Fruit fly (Drosophila melanogaster) whole organism, prepupa: Measurements from ENCODE around the gene Acbp3.

ENCODE experiments used
- Blimp-1 ChIP-seq: fragments of 200-800 bp; sonication (Bioruptor generic); optimal IDR thresholded peaks from 3 replicates; lab custom pipeline; 2017; ENCODE audit warnings: missing biosample characterization, missing genetic modification characterization, mild to moderate bottlenecking, moderate library complexity, missing genetic modification reagents
- CG11902 ChIP-seq: fragments of 200-800 bp; sonication (Bioruptor generic); optimal IDR thresholded peaks from 3 replicates; lab custom pipeline; 2016; ENCODE audit warnings: missing biosample characterization, missing genetic modification characterization
- CG15336 ChIP-seq: fragments of 200-800 bp; sonication (Bioruptor generic); IDR thresholded peaks from 2 replicates; pipeline ENCODE4 v1.3.6; 2022; ENCODE audit warnings: missing biosample characterization, missing genetic modification characterization
- CG3032 ChIP-seq: fragments of 200-800 bp; optimal IDR thresholded peaks from 2 replicates; lab custom pipeline; 2019; ENCODE audit warnings: missing biosample characterization, mild to moderate bottlenecking, missing genetic modification characterization, moderate library complexity
- CG32006 ChIP-seq: fragments of 200-800 bp; sonication (Bioruptor generic); optimal IDR thresholded peaks from 3 replicates; lab custom pipeline; 2017; ENCODE audit warnings: missing biosample characterization, mild to moderate bottlenecking, missing genetic modification characterization
- CG4318 ChIP-seq: fragments of 200-800 bp; sonication (Bioruptor generic); optimal IDR thresholded peaks from 3 replicates; lab custom pipeline; 2017; ENCODE audit warnings: missing biosample characterization, mild to moderate bottlenecking, missing genetic modification characterization
- CG6276 ChIP-seq: fragments of 200-800 bp; sonication (Bioruptor generic); optimal IDR thresholded peaks from 2 replicates; lab custom pipeline; 2017; ENCODE audit warnings: missing biosample characterization, mild to moderate bottlenecking, missing genetic modification characterization
- CG6854 ChIP-seq: fragments of 200-800 bp; sonication (Bioruptor generic); optimal IDR thresholded peaks from 2 replicates; lab custom pipeline; 2017; ENCODE audit warnings: missing biosample characterization, mild to moderate bottlenecking, missing genetic modification characterization
- CG7368 ChIP-seq: fragments of 200-800 bp; sonication (Bioruptor generic); optimal IDR thresholded peaks from 3 replicates; lab custom pipeline; 2016; ENCODE audit warnings: missing biosample characterization, missing genetic modification characterization
- CG8119 ChIP-seq: fragments of 200-800 bp; sonication (Bioruptor generic); IDR thresholded peaks from 3 replicates; pipeline ENCODE4 v1.3.6; 2022; ENCODE audit warnings: missing biosample characterization, missing genetic modification characterization
- CG8632 ChIP-seq: fragments of 200-800 bp; sonication (Bioruptor generic); optimal IDR thresholded peaks from 3 replicates; lab custom pipeline; 2016; ENCODE audit warnings: missing biosample characterization, missing genetic modification characterization
- Eip75B ChIP-seq: fragments of 200-800 bp; sonication (Bioruptor generic); optimal IDR thresholded peaks from 3 replicates; lab custom pipeline; 2016; ENCODE audit warnings: missing biosample characterization, missing genetic modification characterization
- Gug ChIP-seq: fragments of 200-800 bp; sonication (Bioruptor generic); IDR thresholded peaks from 2 replicates; pipeline ENCODE4 v1.3.6; 2022; ENCODE audit warnings: missing biosample characterization, missing genetic modification characterization
- Hr38 ChIP-seq: sonication (Bioruptor generic); optimal IDR thresholded peaks from 2 replicates; lab custom pipeline; 2016; ENCODE audit warnings: missing biosample characterization, missing genetic modification characterization
- Hr39 ChIP-seq: fragments of 200-800 bp; sonication (Bioruptor generic); optimal IDR thresholded peaks from 2 replicates; lab custom pipeline; 2016; ENCODE audit warnings: missing biosample characterization, missing genetic modification characterization
- Hr4 ChIP-seq: fragments of 200-800 bp; sonication (Bioruptor generic); optimal IDR thresholded peaks from 3 replicates; lab custom pipeline; 2016; ENCODE audit warnings: missing biosample characterization, missing genetic modification characterization
- Met ChIP-seq: fragments of 200-800 bp; sonication (Bioruptor generic); optimal IDR thresholded peaks from 3 replicates; lab custom pipeline; 2016; ENCODE audit warnings: missing biosample characterization, missing genetic modification characterization
- OdsH ChIP-seq: fragments of 200-800 bp; sonication (Bioruptor generic); optimal IDR thresholded peaks from 3 replicates; lab custom pipeline; 2016; ENCODE audit warnings: missing biosample characterization, missing genetic modification characterization
- Smox ChIP-seq: fragments of 200-800 bp; sonication (Bioruptor generic); optimal IDR thresholded peaks from 3 replicates; lab custom pipeline; 2016; ENCODE audit warnings: missing biosample characterization, missing genetic modification characterization
- Sox14 ChIP-seq: fragments of 200-800 bp; sonication (Bioruptor generic); optimal IDR thresholded peaks from 3 replicates; lab custom pipeline; 2016; ENCODE audit warnings: missing biosample characterization, missing genetic modification characterization
- Sox15 ChIP-seq: fragments of 200-800 bp; sonication (Bioruptor generic); optimal IDR thresholded peaks from 3 replicates; lab custom pipeline; 2016; ENCODE audit warnings: missing biosample characterization, missing genetic modification characterization
- esn ChIP-seq: fragments of 200-800 bp; sonication (Bioruptor generic); optimal IDR thresholded peaks from 2 replicates; lab custom pipeline; 2016; ENCODE audit warnings: missing biosample characterization, mild to moderate bottlenecking, missing genetic modification characterization, moderate library complexity
- fd85E ChIP-seq: fragments of 200-800 bp; sonication (Bioruptor generic); optimal IDR thresholded peaks from 3 replicates; lab custom pipeline; 2016; ENCODE audit warnings: missing biosample characterization, missing genetic modification characterization
- net ChIP-seq: fragments of 200-800 bp; sonication (Bioruptor generic); optimal IDR thresholded peaks from 3 replicates; lab custom pipeline; 2016; ENCODE audit warnings: missing biosample characterization, missing genetic modification characterization
- topi ChIP-seq: fragments of 200-800 bp; sonication (Bioruptor generic); optimal IDR thresholded peaks from 3 replicates; lab custom pipeline; 2016; ENCODE audit warnings: missing biosample characterization, missing genetic modification characterization
- vri ChIP-seq: fragments of 200-800 bp; sonication (Bioruptor generic); optimal IDR thresholded peaks from 3 replicates; lab custom pipeline; 2016; ENCODE audit warnings: missing biosample characterization, mild to moderate bottlenecking, missing genetic modification characterization

Gene Acbp3

dm6 chr3L:7157713-7158112 lies 27.0 kb downstream of the Acbp3 start, which contains the start of gene CG8620:
TSS of gene CG8620 (plus strand) at chr3L:7158099.
- no peak for TF ChIP-seq topi
- TF ChIP-seq vri (GFP tag; lab: Kevin White, UChicago): peak; percentile 50
- TF ChIP-seq, all 60 proteins: peak for 1

- TF ChIP-seq CG4318 (GFP tag; lab: Kevin White, UChicago) (no peak), CG11902 (no peak), CG3032 (no peak), Blimp-1 (GFP tag; lab: Kevin White, UChicago) (no peak), CG6854 (GFP tag; lab: Kevin White, UChicago) (no peak), net (GFP tag; lab: Kevin White, UChicago) (no peak), Smox (GFP tag; lab: Kevin White, UChicago) (no peak)
Measured at dm6 chr3L:7161310-7161709, 30.6 kb downstream of the Acbp3 start.

DNA sequence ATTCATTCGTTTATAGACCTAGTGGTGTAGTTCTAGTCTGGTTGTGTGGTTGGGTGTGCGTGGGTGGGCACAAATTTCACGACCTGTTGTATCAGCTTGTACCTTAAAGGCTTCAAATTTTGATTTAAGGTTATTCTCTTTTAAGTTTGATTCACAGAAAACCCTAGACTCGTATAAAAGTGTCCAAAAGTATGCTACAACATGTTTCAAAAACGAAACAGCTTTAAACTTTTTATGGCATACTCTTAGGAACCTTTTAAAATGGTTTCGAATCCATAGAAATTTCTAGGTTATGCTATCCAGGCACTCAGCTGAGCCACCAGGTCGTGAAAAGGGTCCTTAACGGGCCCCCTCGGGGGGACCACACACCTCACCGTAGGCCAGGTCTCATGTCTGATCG lies 31.2 kb downstream of the Acbp3 start:
- no peak for TF ChIP-seq CG6276
- TF ChIP-seq CG15336 (GFP tag; lab: Robert Waterston, UW): no peak
- TF ChIP-seq Gug: no peak
- TF ChIP-seq Eip75B (GFP tag; lab: Kevin White, UChicago): no peak
- no peak for TF ChIP-seq CG8632
- no peak for TF ChIP-seq Hr4 (GFP tag; lab: Kevin White, UChicago)
- TF ChIP-seq fd85E (GFP tag; lab: Kevin White, UChicago): no peak
- TF ChIP-seq Smox (GFP tag; lab: Kevin White, UChicago): no peak
- TF ChIP-seq esn (GFP tag; lab: Kevin White, UChicago): no peak
- TF ChIP-seq CG8119 (GFP tag; lab: Robert Waterston, UW): no peak
- TF ChIP-seq Sox14 (GFP tag; lab: Kevin White, UChicago): no peak
- no peak for TF ChIP-seq CG7368
- no peak for TF ChIP-seq Met (GFP tag; lab: Kevin White, UChicago)
- no peak for TF ChIP-seq Sox15 (GFP tag; lab: Kevin White, UChicago)
- no peak for TF ChIP-seq CG32006 (GFP tag; lab: Kevin White, UChicago)
- TF ChIP-seq CG3032: no peak
- no peak for TF ChIP-seq Hr38 (GFP tag; lab: Kevin White, UChicago)
- no peak for TF ChIP-seq OdsH (GFP tag; lab: Kevin White, UChicago)
- no peak for TF ChIP-seq Hr39 (GFP tag; lab: Kevin White, UChicago)
